Worm (Caenorhabditis elegans): ENCODE results near the gene Y82E9BR.10.
A peak's percentile ranks its signal among the peaks of the same experiment; 100 is the strongest.

The Y82E9BR.10 gene

ce11 chrIII:1424305-1424704, 48.9 kb upstream of the Y82E9BR.10 start (continued):
- peak; percentile 9 for TF ChIP-seq T23F11.4 (GFP tag; optimal IDR thresholded peaks at IDR 0.05)
- TF ChIP-seq ceh-19 (GFP tag; optimal IDR thresholded peaks at IDR 0.05), result peak; percentile 54
- no peak for TF ChIP-seq ama-1 (optimal IDR thresholded peaks at IDR 0.05)
- TF ChIP-seq zip-5 (tag; optimal IDR thresholded peaks at IDR 0.05), result no peak
- peak; percentile 76 for TF ChIP-seq madf-2 (tag; optimal IDR thresholded peaks at IDR 0.05)
- peak; percentile 29 for TF ChIP-seq F13H6.1 (tag; optimal IDR thresholded peaks at IDR 0.05)
- peak; percentile 75 for TF ChIP-seq unc-3 (GFP tag; conservative IDR thresholded peaks at IDR 0.05)
- peak; percentile 48 for TF ChIP-seq unc-3 (tag; optimal IDR thresholded peaks at IDR 0.05)
- TF ChIP-seq ahr-1 (tag; optimal IDR thresholded peaks at IDR 0.05), result peak; percentile 45
- no peak for TF ChIP-seq ceh-30 (tag; optimal IDR thresholded peaks at IDR 0.05)
- TF ChIP-seq unc-42 (tag; optimal IDR thresholded peaks at IDR 0.05), result peak; percentile 37
- TF ChIP-seq syd-9 (tag; optimal IDR thresholded peaks at IDR 0.05), result no peak
- peak; percentile 41 for TF ChIP-seq pha-2 (tag; optimal IDR thresholded peaks at IDR 0.05)
- TF ChIP-seq hlh-30 (tag; optimal IDR thresholded peaks at IDR 0.05; ENCODE audit: insufficient read depth), result no peak
- TF ChIP-seq hlh-13 (GFP tag; optimal IDR thresholded peaks at IDR 0.05), result peak; percentile 22
- TF ChIP-seq ceh-48 (tag; optimal IDR thresholded peaks at IDR 0.05), result peak; percentile 42
- TF ChIP-seq lim-6 (tag; optimal IDR thresholded peaks at IDR 0.05), result peak; percentile 20
- no peak for TF ChIP-seq odd-2 (tag; optimal IDR thresholded peaks at IDR 0.05)
- TF ChIP-seq eyg-1 (tag; optimal IDR thresholded peaks at IDR 0.05), result no peak
- TF ChIP-seq unc-86 (tag; optimal IDR thresholded peaks at IDR 0.05), result peak; percentile 38

- TF ChIP-seq ceh-31 (tag; optimal IDR thresholded peaks at IDR 0.05), result no peak
- TF ChIP-seq ceh-2 (tag; optimal IDR thresholded peaks at IDR 0.05), result no peak
- no peak for TF ChIP-seq pha-2 (tag; optimal IDR thresholded peaks at IDR 0.05)
- TF ChIP-seq eyg-1 (tag; optimal IDR thresholded peaks at IDR 0.05), result no peak
These were observed 46.0 kb upstream of the Y82E9BR.10 start for ce11 chrIII:1421436-1421835.

ce11 chrIII:1419700-1420356, 44.4 kb upstream of the Y82E9BR.10 start:
- TF ChIP-seq ahr-1 (tag; optimal IDR thresholded peaks at IDR 0.05) (no peak), fkh-10 (GFP tag; optimal IDR thresholded peaks at IDR 0.05) (no peak), pat-9 (tag; optimal IDR thresholded peaks at IDR 0.05) (no peak), ceh-22 (tag; optimal IDR thresholded peaks at IDR 0.05) (no peak), zip-5 (tag; optimal IDR thresholded peaks at IDR 0.05) (no peak), odd-2 (tag; optimal IDR thresholded peaks at IDR 0.05) (no peak), ama-1 (optimal IDR thresholded peaks at IDR 0.05) (peak; percentile 29), ceh-18 (tag; optimal IDR thresholded peaks at IDR 0.05) (no peak), ceh-19 (GFP tag; optimal IDR thresholded peaks at IDR 0.05) (no peak)

- TF ChIP-seq unc-42 (tag; optimal IDR thresholded peaks at IDR 0.05) (no peak), hlh-15 (tag; optimal IDR thresholded peaks at IDR 0.05) (no peak), hlh-6 (tag; optimal IDR thresholded peaks at IDR 0.05) (no peak), fkh-10 (GFP tag; optimal IDR thresholded peaks at IDR 0.05) (no peak), ceh-48 (tag; optimal IDR thresholded peaks at IDR 0.05) (no peak), dve-1 (tag; optimal IDR thresholded peaks at IDR 0.05) (no peak), rnt-1 (tag; optimal IDR thresholded peaks at IDR 0.05) (no peak), pha-4 (tag; optimal IDR thresholded peaks at IDR 0.05) (no peak), ceh-2 (tag; optimal IDR thresholded peaks at IDR 0.05) (no peak), ets-4 (tag; optimal IDR thresholded peaks at IDR 0.05) (no peak), ceh-31 (tag; optimal IDR thresholded peaks at IDR 0.05) (no peak), tbx-7 (tag; optimal IDR thresholded peaks at IDR 0.05) (no peak), ceh-14 (tag; optimal IDR thresholded peaks at IDR 0.05) (no peak), dmd-4 (tag; optimal IDR thresholded peaks at IDR 0.05; ENCODE audit: borderline replicate concordance) (no peak), sox-2 (GFP tag; IDR thresholded peaks at IDR 0.05) (no peak)
These were observed 43.8 kb upstream of the Y82E9BR.10 start, which contains the start of gene Y82E9BR.3 for ce11 chrIII:1419146-1419636. Gene Y82E9BR.3 (plus strand): TSS chrIII:1419196.
